Worm (Caenorhabditis elegans) whole organism, young adult: Measurements from ENCODE around the gene srd-49.

Source experiments
- B0019.2 ChIP-seq: fragments of 200-800 bp; sonication (Bioruptor generic); conservative IDR thresholded peaks from 2 replicates; pipeline ENCODE4 v1.3.6; 2022; ENCODE audit warnings: missing genetic modification reagents, missing genetic modification characterization, missing compliant biosample characterization
- C06A6.2 ChIP-seq: fragments of 200-800 bp; sonication (Bioruptor generic); conservative IDR thresholded peaks from 2 replicates; pipeline ENCODE4 v1.3.6; 2022; ENCODE audit warnings: missing genetic modification characterization, missing compliant biosample characterization
- F49E8.2 ChIP-seq: sonication (generic microtip); optimal IDR thresholded peaks from 3 replicates; lab custom pipeline; 2017; ENCODE audit warnings: missing genetic modification characterization, mild to moderate bottlenecking, missing compliant biosample characterization, antibody characterized with exemption, moderate library complexity; ENCODE audit not compliant: insufficient read depth
- F52B5.7 ChIP-seq: sonication (generic microtip); optimal IDR thresholded peaks from 2 replicates; lab custom pipeline; 2016; ENCODE audit warnings: mild to moderate bottlenecking, missing genetic modification characterization, missing compliant biosample characterization
- F57C9.4 ChIP-seq: sonication (generic microtip); optimal IDR thresholded peaks from 2 replicates; lab custom pipeline; 2017; ENCODE audit warnings: mild to moderate bottlenecking, missing genetic modification characterization, missing compliant biosample characterization
- Y53F4B.3 ChIP-seq: fragments of 200-800 bp; sonication (Bioruptor generic); IDR thresholded peaks from 2 replicates; pipeline ENCODE4 v1.3.6; 2022; ENCODE audit warnings: missing genetic modification reagents, missing genetic modification characterization, missing compliant biosample characterization
- Y56A3A.18 ChIP-seq: fragments of 200-800 bp; sonication (Bioruptor generic); IDR thresholded peaks from 2 replicates; pipeline ENCODE4 v1.3.6; 2022; ENCODE audit warnings: missing genetic modification reagents, missing genetic modification characterization, missing compliant biosample characterization
- Y67H2A.10 ChIP-seq: fragments of 200-800 bp; sonication (Bioruptor generic); conservative IDR thresholded peaks from 2 replicates; pipeline ENCODE4 v1.3.6; 2022; ENCODE audit warnings: missing genetic modification reagents, missing genetic modification characterization, missing compliant biosample characterization
- Y79H2A.3 ChIP-seq: fragments of 200-800 bp; sonication (Bioruptor generic); conservative IDR thresholded peaks from 2 replicates; pipeline ENCODE4 v1.3.6; 2022; ENCODE audit warnings: missing genetic modification reagents, missing genetic modification characterization, missing compliant biosample characterization
- ama-1 ChIP-seq, 3 experiments: fragments of 150-350 bp in 1 of 3; sonication (generic microtip) in 2 of 3; optimal IDR thresholded peaks; 2 replicates each; lab custom pipeline; 2014 to 2018; ENCODE audit warnings: missing biosample characterization in 2 of 3, missing genetic modification characterization in 2 of 3, missing genetic modification reagents in 2 of 3
- aptf-2 ChIP-seq: fragments of 200-800 bp; sonication (Bioruptor generic); conservative IDR thresholded peaks from 2 replicates; pipeline ENCODE4 v1.3.6; 2022; ENCODE audit warnings: missing genetic modification reagents, missing genetic modification characterization, missing compliant biosample characterization
- atf-7 ChIP-seq: sonication (generic microtip); optimal IDR thresholded peaks from 2 replicates; lab custom pipeline; 2017; ENCODE audit warnings: mild to moderate bottlenecking, missing genetic modification characterization, missing compliant biosample characterization
- attf-6 ChIP-seq: fragments of 200-800 bp; sonication (Bioruptor generic); IDR thresholded peaks from 2 replicates; pipeline ENCODE4 v1.3.6; 2022; ENCODE audit warnings: missing genetic modification reagents, missing genetic modification characterization, missing compliant biosample characterization
- ccch-3 ChIP-seq: fragments of 200-800 bp; sonication (Bioruptor generic); optimal IDR thresholded peaks from 2 replicates; lab custom pipeline; 2018; ENCODE audit warnings: mild to moderate bottlenecking, missing genetic modification characterization, missing compliant biosample characterization
- cebp-1 ChIP-seq, 2 experiments: fragments of 200-800 bp in 1 of 2; sonication (Bioruptor generic) in 1 of 2; sonication (generic microtip) in 1 of 2; IDR thresholded peaks in 1 of 2; optimal IDR thresholded peaks in 1 of 2; 2 replicates each; pipeline versions ENCODE4 v1.3.6 to Lab custom; 2017 to 2022; ENCODE audit warnings: missing compliant biosample characterization in 2 of 2, missing genetic modification characterization in 2 of 2, mild to moderate bottlenecking in 1 of 2, missing genetic modification reagents in 1 of 2, moderate library complexity in 1 of 2
- cebp-2 ChIP-seq: fragments of 200-800 bp; sonication (Bioruptor generic); IDR thresholded peaks from 2 replicates; pipeline ENCODE4 v1.3.6; 2022; ENCODE audit warnings: missing genetic modification characterization, missing compliant biosample characterization
- ceh-100 ChIP-seq: fragments of 200-800 bp; sonication (Bioruptor generic); IDR thresholded peaks from 2 replicates; pipeline ENCODE4 v1.3.6; 2022; ENCODE audit warnings: missing genetic modification reagents, missing genetic modification characterization, missing compliant biosample characterization
- ceh-58 ChIP-seq: fragments of 200-800 bp; sonication (Bioruptor generic); IDR thresholded peaks from 2 replicates; pipeline ENCODE4 v1.3.6; 2022; ENCODE audit warnings: missing genetic modification characterization, missing compliant biosample characterization
- ceh-79 ChIP-seq: sonication (generic microtip); optimal IDR thresholded peaks from 2 replicates; lab custom pipeline; 2017; ENCODE audit warnings: mild to moderate bottlenecking, missing genetic modification characterization, missing compliant biosample characterization
- chd-7 ChIP-seq: sonication (generic microtip); optimal IDR thresholded peaks from 2 replicates; lab custom pipeline; 2016; ENCODE audit warnings: mild to moderate bottlenecking, missing genetic modification characterization, moderate library complexity, missing compliant biosample characterization
- die-1 ChIP-seq: sonication (generic microtip); optimal IDR thresholded peaks from 2 replicates; lab custom pipeline; 2016; ENCODE audit warnings: missing genotype, mild to moderate bottlenecking, missing genetic modification characterization, missing compliant biosample characterization
- dox-1 ChIP-seq: fragments of 200-800 bp; sonication (Bioruptor generic); IDR thresholded peaks from 2 replicates; pipeline ENCODE4 v1.3.6; 2022; ENCODE audit warnings: missing genetic modification reagents, missing genetic modification characterization, missing compliant biosample characterization
- him-1 ChIP-seq: sonication (generic microtip); optimal IDR thresholded peaks from 2 replicates; lab custom pipeline; 2016; ENCODE audit warnings: missing genotype, missing genetic modification reagents, missing genetic modification characterization, missing compliant biosample characterization
- hlh-26 ChIP-seq: fragments of 200-800 bp; sonication (Bioruptor generic); conservative IDR thresholded peaks from 2 replicates; pipeline ENCODE4 v1.3.6; 2022; ENCODE audit warnings: missing genetic modification reagents, missing genetic modification characterization, missing compliant biosample characterization
- hmg-1.2 ChIP-seq: fragments of 200-800 bp; sonication (Bioruptor generic); IDR thresholded peaks from 2 replicates; pipeline ENCODE4 v1.3.6; 2022; ENCODE audit warnings: missing genetic modification reagents, missing genetic modification characterization, missing compliant biosample characterization
- hsf-1 ChIP-seq: fragments of 200-800 bp; sonication (Bioruptor generic); IDR thresholded peaks from 2 replicates; pipeline ENCODE4 v1.3.6; 2022; ENCODE audit warnings: missing genetic modification reagents, missing genetic modification characterization, missing compliant biosample characterization
- lin-26 ChIP-seq: fragments of 200-800 bp; sonication (Bioruptor generic); IDR thresholded peaks from 2 replicates; pipeline ENCODE4 v1.3.6; 2022; ENCODE audit warnings: missing genetic modification reagents, missing genetic modification characterization, missing compliant biosample characterization
- lin-35 ChIP-seq, 3 experiments: fragments of 150-350 bp in 2 of 3; sonication (generic microtip) in 1 of 3; optimal IDR thresholded peaks; 2 replicates each; lab custom pipeline; 2014 to 2018; ENCODE audit warnings: missing biosample characterization in 3 of 3, missing genetic modification characterization in 3 of 3, missing genetic modification reagents in 3 of 3
- lin-40 ChIP-seq: sonication (generic microtip); optimal IDR thresholded peaks from 2 replicates; lab custom pipeline; 2016; ENCODE audit warnings: missing genetic modification characterization, mild to moderate bottlenecking, missing compliant biosample characterization, missing genotype, missing genetic modification reagents
- lir-1 ChIP-seq: fragments of 200-800 bp; sonication (Bioruptor generic); conservative IDR thresholded peaks from 2 replicates; pipeline ENCODE4 v1.3.6; 2022; ENCODE audit warnings: missing genetic modification reagents, missing genetic modification characterization, missing compliant biosample characterization
- lsl-1 ChIP-seq: fragments of 200-800 bp; sonication (Bioruptor generic); optimal IDR thresholded peaks from 2 replicates; lab custom pipeline; 2018; ENCODE audit warnings: mild to moderate bottlenecking, missing genetic modification characterization, moderate library complexity, missing compliant biosample characterization
- lsy-27 ChIP-seq: sonication (generic microtip); optimal IDR thresholded peaks from 2 replicates; lab custom pipeline; 2017; ENCODE audit warnings: missing genetic modification characterization, mild to moderate bottlenecking, missing compliant biosample characterization, antibody characterized with exemption, missing genotype, borderline replicate concordance; ENCODE audit not compliant: insufficient read depth
- mcd-1 ChIP-seq: fragments of 200-800 bp; sonication (Bioruptor generic); IDR thresholded peaks from 2 replicates; pipeline ENCODE4 v1.3.6; 2022; ENCODE audit warnings: missing genetic modification reagents, missing genetic modification characterization, missing compliant biosample characterization
- mel-28 ChIP-seq: sonication (generic microtip); optimal IDR thresholded peaks from 2 replicates; lab custom pipeline; 2016; ENCODE audit warnings: borderline replicate concordance, mild to moderate bottlenecking, missing genetic modification characterization, missing compliant biosample characterization
- mes-4 ChIP-seq: sonication (generic microtip); optimal IDR thresholded peaks from 2 replicates; lab custom pipeline; 2016; ENCODE audit warnings: missing genotype, missing genetic modification characterization, missing compliant biosample characterization
- nhr-90 ChIP-seq: sonication (generic microtip); optimal IDR thresholded peaks from 2 replicates; lab custom pipeline; 2016; ENCODE audit warnings: missing genotype, mild to moderate bottlenecking, missing genetic modification characterization, missing compliant biosample characterization
- rec-8 ChIP-seq, 2 experiments: sonication (generic microtip); optimal IDR thresholded peaks; 2 replicates each; lab custom pipeline; 2016; ENCODE audit warnings: mild to moderate bottlenecking in 2 of 2, missing genetic modification characterization in 2 of 2, missing genetic modification reagents in 2 of 2, missing genotype in 2 of 2, missing biosample characterization in 1 of 2, missing compliant biosample characterization in 1 of 2, moderate library complexity in 1 of 2
- snpc-1.3 ChIP-seq: sonication (generic microtip); optimal IDR thresholded peaks from 2 replicates; lab custom pipeline; 2017; ENCODE audit warnings: missing genetic modification characterization, mild to moderate bottlenecking, missing compliant biosample characterization, antibody characterized with exemption, moderate library complexity, missing genotype, missing genetic modification reagents; ENCODE audit not compliant: insufficient read depth
- snpc-3.4 ChIP-seq: sonication (generic microtip); optimal IDR thresholded peaks from 2 replicates; lab custom pipeline; 2017; ENCODE audit warnings: missing genetic modification characterization, mild to moderate bottlenecking, missing compliant biosample characterization, antibody characterized with exemption, moderate library complexity, missing genotype, missing genetic modification reagents
- snpc-4 ChIP-seq, 5 experiments: fragments of 150-350 bp in 1 of 5; sonication (generic microtip) in 4 of 5; optimal IDR thresholded peaks; 2 replicates each; lab custom pipeline; 2014 to 2018; ENCODE audit warnings: missing genetic modification characterization in 5 of 5, missing biosample characterization in 3 of 5, antibody characterized with exemption in 2 of 5, mild to moderate bottlenecking in 2 of 5, missing compliant biosample characterization in 2 of 5, missing genotype in 2 of 5, moderate library complexity in 2 of 5, missing genetic modification reagents in 1 of 5
- unc-130 ChIP-seq: sonication (generic microtip); optimal IDR thresholded peaks from 2 replicates; lab custom pipeline; 2016; ENCODE audit warnings: missing genetic modification reagents, missing genetic modification characterization, missing compliant biosample characterization
- zim-3 ChIP-seq: sonication (generic microtip); optimal IDR thresholded peaks from 2 replicates; lab custom pipeline; 2017; ENCODE audit warnings: mild to moderate bottlenecking, missing genetic modification characterization, moderate library complexity, missing compliant biosample characterization
- ztf-22 ChIP-seq: fragments of 200-800 bp; sonication (Bioruptor generic); optimal IDR thresholded peaks from 2 replicates; lab custom pipeline; 2018; ENCODE audit warnings: mild to moderate bottlenecking, missing genetic modification characterization, moderate library complexity, missing compliant biosample characterization
- ztf-6 ChIP-seq: fragments of 200-800 bp; sonication (Bioruptor generic); IDR thresholded peaks from 2 replicates; pipeline ENCODE4 v1.3.6; 2022; ENCODE audit warnings: missing genetic modification reagents, missing genetic modification characterization, missing compliant biosample characterization

Gene srd-49

DNA sequence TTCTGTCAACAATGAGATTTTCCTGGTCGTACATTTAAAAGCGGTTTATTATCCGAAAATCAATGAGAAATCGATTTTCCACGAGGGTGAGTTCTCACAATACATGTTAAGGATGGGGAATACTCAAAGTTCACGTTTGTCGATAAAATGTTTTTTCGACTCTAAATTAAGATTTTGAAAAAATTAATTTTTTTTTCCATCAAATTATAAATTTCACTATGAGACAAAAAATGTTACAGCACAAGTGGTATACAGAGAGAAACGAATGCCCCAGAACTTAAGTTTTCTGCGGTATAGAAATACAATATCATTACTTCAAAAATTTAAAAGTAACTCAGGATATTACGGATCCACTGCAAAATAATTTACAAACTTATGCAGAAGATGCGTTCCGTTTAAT, 16.2 kb upstream of the srd-49 start, which contains the start of gene R04B5.1:
TSS of gene R04B5.1 (minus strand) at position 101 of the 400 bp plus-strand sequence.
- no peak for TF ChIP-seq ceh-79 (tag; lab: Kevin White, UChicago)
- TF ChIP-seq zim-3 (tag; lab: Kevin White, UChicago), result no peak
- no peak for TF ChIP-seq ztf-6 (GFP tag; lab: Robert Waterston, UW)
- TF ChIP-seq cebp-2 (GFP tag; lab: Robert Waterston, UW), result no peak
- TF ChIP-seq unc-130 (GFP tag; lab: Kevin White, UChicago), result no peak
- TF ChIP-seq F49E8.2 (tag; lab: Kevin White, UChicago), result no peak
- TF ChIP-seq lin-35 (GFP tag; optimal IDR thresholded peaks at IDR 0.05; lab: Kevin White, UChicago), result no peak
- no peak for TF ChIP-seq him-1 (tag; lab: Kevin White, UChicago)
- no peak for TF ChIP-seq Y67H2A.10
- no peak for TF ChIP-seq rec-8 (tag; optimal IDR thresholded peaks at IDR 0.05; lab: Kevin White, UChicago)
- TF ChIP-seq lsl-1 (GFP tag; lab: Kevin White, UChicago), result no peak
- no peak for TF ChIP-seq hlh-26 (GFP tag; lab: Robert Waterston, UW)
- TF ChIP-seq F57C9.4, result no peak
- no peak for TF ChIP-seq ceh-100 (GFP tag; lab: Robert Waterston, UW)

DNA sequence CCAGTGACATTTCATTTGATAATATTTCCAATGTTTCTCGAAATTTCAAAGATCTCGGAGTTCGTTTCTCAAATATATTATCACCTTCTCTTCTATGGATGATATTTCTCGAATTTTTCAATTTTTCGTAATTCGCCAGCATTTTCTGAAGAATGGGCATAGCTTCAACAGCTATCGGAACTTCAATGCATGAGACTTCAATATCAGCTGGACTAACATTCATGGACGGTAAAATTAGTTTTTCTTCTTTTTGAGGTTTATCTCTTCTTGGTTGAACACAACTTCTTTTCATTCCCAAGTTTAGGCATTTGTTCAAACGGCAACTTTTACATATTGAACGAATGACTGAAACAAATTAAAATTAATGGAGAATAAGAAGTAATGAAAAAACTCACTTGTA, 13.6 kb upstream of the srd-49 start:
- TF ChIP-seq hsf-1 (GFP tag; lab: Robert Waterston, UW) (no peak), lin-26 (GFP tag; lab: Robert Waterston, UW) (no peak), atf-7 (no peak), lsy-27 (tag; lab: Kevin White, UChicago) (no peak), cebp-1 (GFP tag; IDR thresholded peaks at IDR 0.05; lab: Robert Waterston, UW) (no peak), cebp-1 (tag; optimal IDR thresholded peaks at IDR 0.05; lab: Kevin White, UChicago) (no peak), aptf-2 (no peak), snpc-1.3 (tag; lab: Kevin White, UChicago) (no peak), ceh-58 (GFP tag; lab: Robert Waterston, UW) (no peak), F52B5.7 (tag; lab: Kevin White, UChicago) (no peak), lin-40 (tag; lab: Kevin White, UChicago) (no peak), ccch-3 (GFP tag; lab: Kevin White, UChicago) (no peak), ama-1 (optimal IDR thresholded peaks at IDR 0.05; lab: Kevin White, UChicago) (no peak), ama-1 (GFP tag; optimal IDR thresholded peaks at IDR 0.05; lab: Kevin White, UChicago) (no peak), snpc-3.4 (tag; lab: Kevin White, UChicago) (no peak), dox-1 (GFP tag; lab: Robert Waterston, UW) (no peak), die-1 (tag; lab: Kevin White, UChicago) (no peak), C06A6.2 (no peak), B0019.2 (GFP tag; lab: Robert Waterston, UW) (no peak), chd-7 (tag; lab: Kevin White, UChicago) (no peak), mes-4 (tag; lab: Kevin White, UChicago) (no peak), mcd-1 (GFP tag; lab: Robert Waterston, UW) (no peak)
- TF ChIP-seq, all 124 proteins: peak for 0

DNA sequence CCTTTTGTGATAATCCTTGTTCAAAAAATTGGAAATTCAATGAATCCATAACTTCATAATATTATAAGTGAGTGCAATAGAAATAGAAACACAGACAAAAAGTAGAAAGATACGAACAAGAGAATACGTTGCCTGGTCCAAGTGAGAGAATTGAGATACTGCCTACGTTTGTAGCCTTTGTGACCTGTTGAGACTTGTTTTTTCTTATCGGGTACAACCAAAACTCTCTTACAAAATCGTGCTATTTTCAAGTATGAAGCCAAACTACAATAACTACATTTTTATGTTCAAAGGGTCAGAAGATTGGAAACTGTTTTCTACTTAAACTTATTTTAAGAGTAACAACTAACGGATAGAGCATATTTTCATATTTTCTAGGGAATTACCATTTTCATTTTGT, 12.8 kb upstream of the srd-49 start, which contains the start of gene nhr-205:
TSS of gene nhr-205 (minus strand) at position 141 of the 400 bp plus-strand sequence.
- TF ChIP-seq lir-1 (GFP tag; lab: Robert Waterston, UW), result no peak
- no peak for TF ChIP-seq ceh-79 (tag; lab: Kevin White, UChicago)
- no peak for TF ChIP-seq mcd-1 (GFP tag; lab: Robert Waterston, UW)
- no peak for TF ChIP-seq hmg-1.2 (GFP tag; lab: Robert Waterston, UW)
- TF ChIP-seq mel-28, result no peak
- no peak for TF ChIP-seq Y79H2A.3 (GFP tag; lab: Robert Waterston, UW)
- no peak for TF ChIP-seq Y56A3A.18 (GFP tag; lab: Robert Waterston, UW)
- no peak for TF ChIP-seq ztf-22
- no peak for TF ChIP-seq nhr-90
- no peak for TF ChIP-seq snpc-4 (GFP tag; optimal IDR thresholded peaks at IDR 0.05; lab: Kevin White, UChicago)
- TF ChIP-seq snpc-4 (tag; optimal IDR thresholded peaks at IDR 0.05; lab: Kevin White, UChicago), result no peak
- no peak for TF ChIP-seq Y53F4B.3 (GFP tag; lab: Robert Waterston, UW)
- TF ChIP-seq attf-6 (GFP tag; lab: Robert Waterston, UW), result no peak
- TF ChIP-seq aptf-2, result no peak
